Worm (Caenorhabditis elegans): ENCODE measurements around the gene josd-1.

ce11 chrIII:2814919-2815554 is 21.4 kb upstream of the josd-1 start, which contains the start of gene tufm-1:
- TF ChIP-seq elt-4 (tag; optimal IDR thresholded peaks at IDR 0.05) (no peak), ceh-2 (tag; optimal IDR thresholded peaks at IDR 0.05) (no peak), C08G9.2 (tag; optimal IDR thresholded peaks at IDR 0.05) (no peak), odd-2 (tag; optimal IDR thresholded peaks at IDR 0.05) (no peak), pha-4 (tag; optimal IDR thresholded peaks at IDR 0.05) (no peak), unc-86 (tag; optimal IDR thresholded peaks at IDR 0.05) (no peak), fkh-10 (GFP tag; optimal IDR thresholded peaks at IDR 0.05) (no peak), ceh-14 (tag; optimal IDR thresholded peaks at IDR 0.05) (no peak)
